Worm (Caenorhabditis elegans) whole organism, L4/young adult: ENCODE measurements around the gene R151.10.

ENCODE experiments used
- W03F9.2 ChIP-seq: fragments of 150-350 bp; optimal IDR thresholded peaks from 2 replicates; lab custom pipeline; 2014; ENCODE audit warnings: missing biosample characterization, missing genetic modification characterization
- dao-5 ChIP-seq: sonication (generic microtip); optimal IDR thresholded peaks from 2 replicates; lab custom pipeline; 2016; ENCODE audit warnings: missing genotype, missing genetic modification characterization, moderate library complexity, missing compliant biosample characterization
- him-1 ChIP-seq: sonication (generic microtip); optimal IDR thresholded peaks from 2 replicates; lab custom pipeline; 2016; ENCODE audit warnings: missing genotype, missing genetic modification reagents, missing genetic modification characterization, missing compliant biosample characterization

The R151.10 gene

DNA sequence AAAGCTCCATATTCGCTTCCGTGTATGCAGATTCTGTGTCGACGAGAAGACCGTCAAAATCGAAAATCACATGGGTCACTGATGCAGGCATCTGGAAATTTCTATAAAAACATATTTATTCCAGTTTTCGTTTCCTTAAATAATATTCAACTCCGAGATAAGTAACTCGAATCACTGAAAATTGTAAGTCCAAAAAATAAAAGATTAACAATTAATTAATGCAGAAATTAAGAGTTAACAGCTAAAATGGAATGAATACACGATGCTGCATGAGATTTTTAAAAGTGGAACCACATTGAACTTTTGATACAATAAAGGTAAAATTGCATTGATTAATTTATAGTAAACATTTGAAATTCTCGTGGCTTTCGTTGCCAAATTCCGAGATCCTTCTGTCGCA is at the start of gene R151.10:
TSS of gene R151.10 (minus strand) at position 101 of the 400 bp plus-strand sequence.
- TF ChIP-seq him-1 (tag; lab: Kevin White, UChicago) (no peak), dao-5 (tag; lab: Kevin White, UChicago) (no peak), W03F9.2 (tag; lab: Kevin White, UChicago) (no peak)

ce11 chrIII:7278491-7278890 is 47.8 kb upstream of the R151.10 start:
- no peak for TF ChIP-seq him-1 (tag; lab: Kevin White, UChicago)
- peak; percentile 42 for TF ChIP-seq dao-5 (tag; lab: Kevin White, UChicago)
- TF ChIP-seq W03F9.2 (tag; lab: Kevin White, UChicago), result peak; percentile 74

ce11 chrIII:7277228-7277627 is 46.5 kb upstream of the R151.10 start, which contains the start of the genes spot-1 and B0361.11:
TSS of gene spot-1 (minus strand) at chrIII:7277274.
TSS of gene B0361.11 (plus strand) at chrIII:7277599.
- TF ChIP-seq W03F9.2 (tag; lab: Kevin White, UChicago), result peak; percentile 28
- TF ChIP-seq him-1 (tag; lab: Kevin White, UChicago), result no peak

DNA sequence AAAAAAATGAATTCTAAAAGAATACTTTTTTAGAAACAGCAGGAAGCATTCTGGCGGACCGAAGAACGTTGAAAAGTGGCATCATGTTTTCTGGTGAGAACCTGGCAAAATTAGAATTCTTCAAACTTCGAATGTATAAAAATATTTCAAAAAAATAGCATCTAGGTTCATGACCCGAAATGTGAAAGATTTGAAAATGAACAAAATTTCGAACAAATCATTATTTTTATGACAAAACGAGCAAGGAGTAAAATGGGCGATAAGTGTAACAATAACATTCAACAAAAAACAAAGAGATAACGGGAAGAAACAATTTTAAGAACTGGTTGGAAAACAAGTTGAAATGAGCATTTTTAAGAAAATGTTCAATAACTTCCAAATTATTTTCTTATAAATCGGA is 44.6 kb upstream of the R151.10 start, which contains the start of gene psd-1:
TSS of gene psd-1 (minus strand) at position 101 of the 400 bp plus-strand sequence.
- TF ChIP-seq dao-5 (tag; lab: Kevin White, UChicago), result no peak
- TF ChIP-seq W03F9.2 (tag; lab: Kevin White, UChicago), result no peak
- TF ChIP-seq him-1 (tag; lab: Kevin White, UChicago), result no peak

- TF ChIP-seq W03F9.2 (tag; lab: Kevin White, UChicago), result no peak
- TF ChIP-seq dao-5 (tag; lab: Kevin White, UChicago), result no peak
- no peak for TF ChIP-seq him-1 (tag; lab: Kevin White, UChicago)
Observed at ce11 chrIII:7273718-7274117, 43.0 kb upstream of the R151.10 start.

DNA sequence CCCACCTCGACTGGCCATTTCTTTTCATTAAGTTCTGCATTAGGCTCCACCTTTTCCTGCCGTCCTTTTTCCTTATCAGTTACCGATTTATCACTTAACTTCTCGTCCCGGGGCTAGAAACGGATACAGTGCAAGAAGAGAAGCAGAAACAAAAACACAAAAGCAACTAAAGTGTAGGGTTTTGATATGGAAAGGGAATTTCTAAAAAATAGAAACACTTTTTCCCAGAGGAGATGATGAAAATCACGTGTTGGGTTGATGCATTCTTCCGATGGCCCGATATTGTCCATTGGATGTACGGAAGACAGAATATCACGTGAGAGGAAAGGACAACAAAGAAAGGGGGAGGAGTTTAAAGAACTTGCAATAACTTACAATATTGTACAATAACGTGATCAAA is 42.1 kb upstream of the R151.10 start:
- TF ChIP-seq him-1 (tag; lab: Kevin White, UChicago) (no peak), W03F9.2 (tag; lab: Kevin White, UChicago) (no peak), dao-5 (tag; lab: Kevin White, UChicago) (no peak)

DNA sequence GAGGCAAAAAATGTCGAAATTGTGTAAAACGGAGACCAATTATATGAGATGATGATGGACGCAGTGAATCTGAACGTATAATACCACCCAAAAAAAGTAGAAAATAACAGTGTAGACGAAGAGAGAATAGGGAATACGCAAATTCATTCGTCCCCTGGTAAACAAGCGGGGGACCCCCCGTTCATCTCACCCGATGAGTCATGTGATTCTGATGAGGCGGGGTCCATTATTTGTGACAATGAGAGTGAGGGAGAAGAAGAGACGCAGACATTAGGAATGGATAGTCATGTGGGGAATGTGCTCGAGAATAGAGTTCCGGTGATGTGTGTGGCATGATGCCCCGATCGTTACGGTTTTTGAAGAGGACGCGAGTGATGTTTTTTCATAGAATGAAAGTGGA is 41.3 kb upstream of the R151.10 start:
- TF ChIP-seq W03F9.2 (tag; lab: Kevin White, UChicago), result no peak
- TF ChIP-seq dao-5 (tag; lab: Kevin White, UChicago), result no peak
- no peak for TF ChIP-seq him-1 (tag; lab: Kevin White, UChicago)

- TF ChIP-seq W03F9.2 (tag; lab: Kevin White, UChicago) (no peak), dao-5 (tag; lab: Kevin White, UChicago) (no peak), him-1 (tag; lab: Kevin White, UChicago) (no peak)
Observed at ce11 chrIII:7271083-7271482, 40.3 kb upstream of the R151.10 start.

ce11 chrIII:7263028-7263427 is 32.3 kb upstream of the R151.10 start:
- TF ChIP-seq W03F9.2 (tag; lab: Kevin White, UChicago) (no peak), dao-5 (tag; lab: Kevin White, UChicago) (no peak), him-1 (tag; lab: Kevin White, UChicago) (no peak)

DNA sequence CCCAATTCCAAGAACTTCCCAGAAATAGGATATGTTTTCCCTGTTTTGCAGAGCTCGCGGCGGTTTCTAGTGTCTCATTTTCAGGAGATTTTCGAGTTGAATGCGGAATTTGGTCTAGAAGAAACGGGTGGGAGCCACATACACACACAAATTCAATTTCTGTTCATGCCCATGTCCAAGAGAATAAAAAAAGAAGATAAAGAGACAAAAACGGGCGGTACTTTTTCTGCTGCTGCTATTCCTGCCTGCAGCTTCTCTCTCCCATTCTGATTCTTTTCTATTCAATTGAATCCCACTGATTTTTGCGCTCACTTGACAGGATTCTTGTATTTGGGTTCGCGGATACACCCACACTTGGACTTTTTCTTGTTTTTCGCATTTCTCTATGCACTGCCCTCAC is 31.9 kb upstream of the R151.10 start:
- TF ChIP-seq W03F9.2 (tag; lab: Kevin White, UChicago), result no peak

DNA sequence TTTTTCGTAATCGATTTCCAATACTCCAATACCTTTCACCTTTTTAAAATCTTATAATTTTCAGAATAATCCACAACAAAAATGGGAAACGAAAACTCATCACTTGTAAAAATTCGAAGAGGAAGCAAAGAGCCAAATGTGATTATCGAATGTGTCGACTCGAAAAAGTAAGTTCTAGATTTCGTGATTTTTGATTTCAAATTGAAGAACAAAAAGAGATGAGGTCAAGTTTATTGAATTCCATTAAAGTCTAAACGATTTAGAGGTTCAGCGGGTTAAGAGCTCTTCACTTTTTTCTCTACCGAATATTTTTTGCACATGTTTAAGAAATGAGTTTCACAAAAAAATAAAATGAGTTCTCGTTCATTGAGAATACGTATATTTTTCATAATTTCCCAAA is 28.2 kb upstream of the R151.10 start, which contains the start of gene B0361.4:
TSS of gene B0361.4 (plus strand) at position 61 of the 400 bp plus-strand sequence.
- TF ChIP-seq him-1 (tag; lab: Kevin White, UChicago), result no peak
- no peak for TF ChIP-seq dao-5 (tag; lab: Kevin White, UChicago)
- TF ChIP-seq W03F9.2 (tag; lab: Kevin White, UChicago), result no peak

DNA sequence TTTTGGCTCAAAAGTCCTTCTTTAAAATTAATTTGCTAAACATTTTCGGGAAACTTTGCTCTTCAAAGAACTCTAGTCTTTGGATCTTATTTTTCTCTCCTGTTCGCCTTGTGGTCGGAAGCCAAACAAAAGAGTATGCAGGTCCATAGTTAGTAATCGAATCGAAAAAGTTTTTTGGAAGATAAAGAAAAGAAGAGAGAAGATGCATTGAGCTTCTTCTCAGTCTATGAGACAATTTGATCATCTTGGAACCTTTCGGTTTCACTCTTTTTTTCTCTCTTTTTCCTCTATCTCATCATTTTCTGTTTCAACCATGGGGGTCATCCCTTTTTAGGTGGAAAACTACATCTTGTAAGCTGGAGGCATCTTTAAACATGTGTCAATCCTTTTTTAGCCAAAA is 22.9 kb upstream of the R151.10 start:
- TF ChIP-seq W03F9.2 (tag; lab: Kevin White, UChicago), result no peak
- TF ChIP-seq him-1 (tag; lab: Kevin White, UChicago), result no peak
- TF ChIP-seq dao-5 (tag; lab: Kevin White, UChicago), result no peak

DNA sequence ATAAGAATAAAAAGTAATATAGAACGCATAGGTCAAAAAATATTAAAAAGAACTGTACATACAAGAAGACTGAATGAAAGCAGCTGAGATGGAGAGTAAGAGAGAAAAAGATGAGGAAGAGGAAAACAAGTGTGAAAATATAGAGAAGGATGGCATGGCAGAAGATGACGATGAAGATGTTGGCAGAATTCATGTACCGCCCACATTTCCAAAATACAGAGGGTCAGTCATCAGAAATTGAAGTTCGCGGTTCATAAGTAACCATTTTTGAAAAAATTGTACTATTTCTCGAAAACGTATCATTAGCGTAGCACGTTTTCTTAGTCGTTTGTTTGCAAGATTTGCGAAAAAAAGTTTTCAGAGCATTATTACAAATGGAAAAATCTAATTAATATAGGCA is 17.0 kb upstream of the R151.10 start, which contains the start of gene zmp-6:
TSS of gene zmp-6 (minus strand) at position 101 of the 400 bp plus-strand sequence.
- no peak for TF ChIP-seq him-1 (tag; lab: Kevin White, UChicago)
- TF ChIP-seq W03F9.2 (tag; lab: Kevin White, UChicago), result no peak
- no peak for TF ChIP-seq dao-5 (tag; lab: Kevin White, UChicago)

DNA sequence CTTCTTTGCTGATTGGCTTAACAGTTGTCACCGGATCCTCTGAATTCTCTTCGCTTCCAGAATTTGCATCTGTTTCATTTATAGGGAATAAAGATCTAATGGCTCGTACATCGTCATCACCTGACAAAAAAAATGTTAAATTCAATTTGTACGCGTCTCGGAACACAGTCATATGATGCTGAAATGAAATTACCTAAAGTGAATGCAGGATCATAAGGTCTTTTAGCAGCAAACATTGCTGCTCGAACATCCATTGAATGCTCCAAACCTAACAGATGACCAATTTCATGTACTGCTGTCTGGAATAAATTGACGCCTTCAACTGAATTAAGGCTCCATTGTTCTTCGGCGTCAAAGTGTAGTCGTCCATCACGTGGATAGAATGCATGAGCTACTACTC is 15.6 kb upstream of the R151.10 start:
- TF ChIP-seq dao-5 (tag; lab: Kevin White, UChicago) (no peak), him-1 (tag; lab: Kevin White, UChicago) (no peak), W03F9.2 (tag; lab: Kevin White, UChicago) (no peak)
